Worm (Caenorhabditis elegans) whole organism, L4 larva: ENCODE results near the gene F54F2.6.
A peak's percentile ranks its signal among the peaks of the same experiment; 100 is the strongest.

ENCODE experiments used
- aly-2 ChIP-seq: sonication (generic microtip); optimal IDR thresholded peaks from 2 replicates; lab custom pipeline; 2018; ENCODE audit warnings: missing biosample characterization, missing genetic modification characterization
- egl-27 ChIP-seq: sonication (generic microtip); optimal IDR thresholded peaks from 3 replicates; lab custom pipeline; 2017; ENCODE audit warnings: missing biosample characterization, missing genetic modification reagents, missing genetic modification characterization
- hlh-30 ChIP-seq: sonication (generic microtip); optimal IDR thresholded peaks from 2 replicates; lab custom pipeline; 2017; ENCODE audit warnings: antibody characterized with exemption, mild to moderate bottlenecking, missing genetic modification characterization, missing compliant biosample characterization; ENCODE audit not compliant: insufficient read depth
- pha-4 ChIP-seq, 2 experiments: fragments of 150-350 bp in 1 of 2; fragments of 200-800 bp in 1 of 2; sonication (Bioruptor generic) in 1 of 2; IDR thresholded peaks in 1 of 2; optimal IDR thresholded peaks in 1 of 2; 2 replicates each; pipeline versions ENCODE4 v1.3.6 to Lab custom; 2014 to 2022; ENCODE audit warnings: missing genetic modification characterization in 2 of 2, missing genetic modification reagents in 2 of 2, missing biosample characterization in 1 of 2, missing compliant biosample characterization in 1 of 2
- sdz-12 ChIP-seq: fragments of 200-800 bp; sonication (Bioruptor generic); optimal IDR thresholded peaks from 2 replicates; lab custom pipeline; 2018; ENCODE audit warnings: mild to moderate bottlenecking, missing genetic modification characterization, missing compliant biosample characterization
- skn-1 ChIP-seq: fragments of 150-350 bp; optimal IDR thresholded peaks from 2 replicates; lab custom pipeline; 2014; ENCODE audit warnings: missing biosample characterization, missing genetic modification characterization
- ztf-11 ChIP-seq: fragments of 150-350 bp; optimal IDR thresholded peaks from 2 replicates; lab custom pipeline; 2014; ENCODE audit warnings: missing biosample characterization, missing genetic modification characterization

- peak; percentile 98 for TF ChIP-seq hlh-30 (tag; lab: Kevin White, UChicago)
- TF ChIP-seq skn-1 (tag; lab: Kevin White, UChicago), result no peak
- peak; percentile 92 for TF ChIP-seq egl-27 (tag; lab: Kevin White, UChicago)
- no peak for TF ChIP-seq aly-2 (tag; lab: Kevin White, UChicago)
- peak; percentile 81 for TF ChIP-seq pha-4 (GFP tag; IDR thresholded peaks at IDR 0.05; lab: Robert Waterston, UW)
- peak; percentile 86 for TF ChIP-seq pha-4 (tag; optimal IDR thresholded peaks at IDR 0.05; lab: Kevin White, UChicago)
- no peak for TF ChIP-seq ztf-11
- no peak for TF ChIP-seq sdz-12 (GFP tag; lab: Kevin White, UChicago)
Measured at ce11 chrIII:8801864-8802818, 1.6 kb upstream of the F54F2.6 start.
